Fruit fly (Drosophila melanogaster) whole organism, embryonic: ENCODE data around the gene CG43896.
A peak's percentile ranks its signal among the peaks of the same experiment; 100 is the strongest.

ENCODE experiments used
- Atf-2 ChIP-seq: fragments of 200-800 bp; sonication (Bioruptor generic); optimal IDR thresholded peaks from 2 replicates; lab custom pipeline; 2016; ENCODE audit warnings: missing biosample characterization, missing genetic modification characterization
- Atf3 ChIP-seq: fragments of 200-800 bp; sonication (Bioruptor generic); optimal IDR thresholded peaks from 3 replicates; lab custom pipeline; 2016; ENCODE audit warnings: missing biosample characterization, missing genetic modification characterization
- B-H2 ChIP-seq: fragments of 200-800 bp; sonication (Bioruptor generic); optimal IDR thresholded peaks from 2 replicates; lab custom pipeline; 2018; ENCODE audit warnings: missing biosample characterization, mild to moderate bottlenecking, missing genetic modification characterization
- BtbVII ChIP-seq: fragments of 200-800 bp; sonication (Bioruptor generic); optimal IDR thresholded peaks from 3 replicates; lab custom pipeline; 2017; ENCODE audit warnings: missing biosample characterization, mild to moderate bottlenecking, missing genetic modification characterization
- CG10462 ChIP-seq: fragments of 200-800 bp; sonication (Bioruptor generic); optimal IDR thresholded peaks from 2 replicates; lab custom pipeline; 2016; ENCODE audit warnings: missing biosample characterization, missing genetic modification characterization
- CG11398 ChIP-seq: fragments of 200-800 bp; sonication (Bioruptor generic); optimal IDR thresholded peaks from 2 replicates; lab custom pipeline; 2016; ENCODE audit warnings: missing biosample characterization, missing genetic modification characterization
- CG1233 ChIP-seq: fragments of 200-800 bp; sonication (Bioruptor generic); optimal IDR thresholded peaks from 4 replicates; lab custom pipeline; 2018; ENCODE audit warnings: missing biosample characterization, mild to moderate bottlenecking, missing genetic modification characterization
- CG12769 ChIP-seq: fragments of 200-800 bp; sonication (Bioruptor generic); optimal IDR thresholded peaks from 2 replicates; lab custom pipeline; 2019; ENCODE audit warnings: missing biosample characterization, mild to moderate bottlenecking, missing genetic modification characterization, moderate library complexity
- CG13123 ChIP-seq: fragments of 200-800 bp; sonication (Bioruptor generic); optimal IDR thresholded peaks from 2 replicates; lab custom pipeline; 2016; ENCODE audit warnings: missing biosample characterization, missing genetic modification characterization
- CG14014 ChIP-seq: fragments of 200-800 bp; sonication (Bioruptor generic); IDR thresholded peaks from 2 replicates; pipeline ENCODE4 v1.3.6; 2022; ENCODE audit warnings: missing biosample characterization, missing genetic modification characterization
- CG15073 ChIP-seq: fragments of 200-800 bp; sonication (Bioruptor generic); optimal IDR thresholded peaks from 2 replicates; lab custom pipeline; 2016; ENCODE audit warnings: missing biosample characterization, missing genetic modification characterization
- CG16815 ChIP-seq: fragments of 200-800 bp; sonication (Bioruptor generic); optimal IDR thresholded peaks from 3 replicates; lab custom pipeline; 2017; ENCODE audit warnings: missing biosample characterization, mild to moderate bottlenecking, missing genetic modification characterization
- CG17568 ChIP-seq: fragments of 200-800 bp; sonication (Bioruptor generic); optimal IDR thresholded peaks from 2 replicates; lab custom pipeline; 2018; ENCODE audit warnings: missing biosample characterization, mild to moderate bottlenecking, missing genetic modification characterization, moderate library complexity
- CG17912 ChIP-seq: fragments of 200-800 bp; sonication (Bioruptor generic); optimal IDR thresholded peaks from 2 replicates; lab custom pipeline; 2018; ENCODE audit warnings: missing biosample characterization, mild to moderate bottlenecking, missing genetic modification characterization
- CG1792 ChIP-seq: fragments of 200-800 bp; sonication (Bioruptor generic); optimal IDR thresholded peaks from 2 replicates; lab custom pipeline; 2016; ENCODE audit warnings: missing biosample characterization, missing genetic modification characterization
- CG2678 ChIP-seq: fragments of 200-800 bp; sonication (Bioruptor generic); optimal IDR thresholded peaks from 3 replicates; lab custom pipeline; 2019; ENCODE audit warnings: missing biosample characterization, mild to moderate bottlenecking, missing genetic modification characterization, moderate library complexity
- CG31388 ChIP-seq: fragments of 200-800 bp; sonication (Bioruptor generic); optimal IDR thresholded peaks from 2 replicates; lab custom pipeline; 2016; ENCODE audit warnings: missing biosample characterization, missing genetic modification characterization
- CG3847 ChIP-seq: fragments of 200-800 bp; sonication (Bioruptor generic); IDR thresholded peaks from 2 replicates; pipeline ENCODE4 v1.3.6; 2022; ENCODE audit warnings: missing biosample characterization, missing genetic modification characterization
- CG4854 ChIP-seq: fragments of 200-800 bp; sonication (Bioruptor generic); optimal IDR thresholded peaks from 2 replicates; lab custom pipeline; 2016; ENCODE audit warnings: missing biosample characterization, missing genetic modification characterization, inconsistent platforms
- CG5180 ChIP-seq: fragments of 200-800 bp; sonication (Bioruptor generic); optimal IDR thresholded peaks from 3 replicates; lab custom pipeline; 2017; ENCODE audit warnings: missing biosample characterization, missing genetic modification characterization, mild to moderate bottlenecking, moderate library complexity, missing genetic modification reagents
- CG7839 ChIP-seq: fragments of 200-800 bp; sonication (Bioruptor generic); optimal IDR thresholded peaks from 3 replicates; lab custom pipeline; 2018; ENCODE audit warnings: missing biosample characterization, mild to moderate bottlenecking, missing genetic modification characterization, moderate library complexity
- CG7987 ChIP-seq: fragments of 200-800 bp; sonication (Bioruptor generic); optimal IDR thresholded peaks from 2 replicates; lab custom pipeline; 2018; ENCODE audit warnings: missing biosample characterization, mild to moderate bottlenecking, missing genetic modification characterization, moderate library complexity
- CG8359 ChIP-seq: fragments of 200-800 bp; sonication (Bioruptor generic); optimal IDR thresholded peaks from 2 replicates; lab custom pipeline; 2017; ENCODE audit warnings: missing biosample characterization, mild to moderate bottlenecking, missing genetic modification characterization, borderline replicate concordance
- E2f1 ChIP-seq: fragments of 200-800 bp; sonication (Bioruptor generic); IDR thresholded peaks from 2 replicates; pipeline ENCODE4 v1.3.6; 2022; ENCODE audit warnings: missing biosample characterization, missing genetic modification characterization
- Eip74EF ChIP-seq, 2 experiments: fragments of 200-800 bp in 1 of 2; fragments of >200 bp in 1 of 2; sonication (Bioruptor generic) in 1 of 2; optimal IDR thresholded peaks; 2 replicates each; lab custom pipeline; 2017 to 2019; ENCODE audit warnings: missing biosample characterization in 2 of 2, missing genetic modification characterization in 2 of 2, mild to moderate bottlenecking in 1 of 2, moderate library complexity in 1 of 2
- HHEX ChIP-seq: fragments of 200-800 bp; sonication (Bioruptor generic); optimal IDR thresholded peaks from 3 replicates; lab custom pipeline; 2017; ENCODE audit warnings: missing biosample characterization, mild to moderate bottlenecking, missing genetic modification characterization, missing genetic modification reagents
- Hmr ChIP-seq: fragments of 200-800 bp; sonication (Bioruptor generic); optimal IDR thresholded peaks from 3 replicates; lab custom pipeline; 2017; ENCODE audit warnings: mild to moderate bottlenecking, missing biosample characterization, missing genetic modification reagents, missing genetic modification characterization
- NK7.1 ChIP-seq: fragments of 200-800 bp; sonication (Bioruptor generic); optimal IDR thresholded peaks from 3 replicates; lab custom pipeline; 2016; ENCODE audit warnings: missing biosample characterization, missing genetic modification characterization
- Nf-YB ChIP-seq: fragments of 200-800 bp; sonication (Bioruptor generic); optimal IDR thresholded peaks from 3 replicates; lab custom pipeline; 2019; ENCODE audit warnings: missing biosample characterization, mild to moderate bottlenecking, missing genetic modification characterization, moderate library complexity
- Nf-YC ChIP-seq: fragments of 200-800 bp; optimal IDR thresholded peaks from 3 replicates; lab custom pipeline; 2019; ENCODE audit warnings: missing biosample characterization, mild to moderate bottlenecking, missing genetic modification characterization, moderate library complexity
- Ptx1 ChIP-seq: fragments of 200-800 bp; sonication (Bioruptor generic); IDR thresholded peaks from 2 replicates; pipeline ENCODE4 v1.3.6; 2022; ENCODE audit warnings: missing biosample characterization, missing genetic modification characterization
- Stat92E ChIP-seq, 3 experiments: fragments of >200 bp in 2 of 3; fragments of 200-800 bp in 1 of 3; sonication (Bioruptor generic) in 1 of 3; optimal IDR thresholded peaks; 2 replicates each; lab custom pipeline; 2017 to 2019; ENCODE audit warnings: missing biosample characterization in 3 of 3, missing genetic modification characterization in 3 of 3, mild to moderate bottlenecking in 1 of 3, moderate library complexity in 1 of 3
- Tbp ChIP-seq: fragments of >200 bp; optimal IDR thresholded peaks from 2 replicates; lab custom pipeline; 2018; ENCODE audit warnings: missing biosample characterization, missing genetic modification characterization
- amos ChIP-seq: fragments of 200-800 bp; sonication (Bioruptor generic); IDR thresholded peaks from 2 replicates; pipeline ENCODE4 v1.3.6; 2022; ENCODE audit warnings: missing biosample characterization, missing genetic modification characterization; ENCODE audit not compliant: partially characterized antibody
- az2 ChIP-seq: fragments of 200-800 bp; sonication (Bioruptor generic); optimal IDR thresholded peaks from 3 replicates; lab custom pipeline; 2016; ENCODE audit warnings: missing biosample characterization, missing genetic modification characterization
- chn ChIP-seq: fragments of 200-800 bp; sonication (Bioruptor generic); optimal IDR thresholded peaks from 2 replicates; lab custom pipeline; 2016; ENCODE audit warnings: missing biosample characterization, missing genetic modification characterization
- ci ChIP-seq: fragments of 200-800 bp; sonication (Bioruptor generic); IDR thresholded peaks from 3 replicates; pipeline ENCODE4 v1.3.6; 2022; ENCODE audit warnings: missing biosample characterization, missing genetic modification characterization
- croc ChIP-seq: fragments of 200-800 bp; sonication (Bioruptor generic); conservative IDR thresholded peaks from 3 replicates; pipeline ENCODE4 v1.3.6; 2022; ENCODE audit warnings: missing biosample characterization, missing genetic modification characterization
- da ChIP-seq: fragments of 200-800 bp; sonication (Bioruptor generic); optimal IDR thresholded peaks from 2 replicates; lab custom pipeline; 2016; ENCODE audit warnings: missing biosample characterization, missing genetic modification characterization
- grau ChIP-seq: fragments of 200-800 bp; optimal IDR thresholded peaks from 3 replicates; lab custom pipeline; 2019; ENCODE audit warnings: missing biosample characterization, mild to moderate bottlenecking, missing genetic modification characterization, moderate library complexity
- gsb ChIP-seq: fragments of 200-800 bp; sonication (Bioruptor generic); IDR thresholded peaks from 2 replicates; pipeline ENCODE4 v1.3.6; 2022; ENCODE audit warnings: missing biosample characterization, missing genetic modification characterization
- ham ChIP-seq: fragments of 200-800 bp; sonication (Bioruptor generic); IDR thresholded peaks from 2 replicates; pipeline ENCODE4 v1.3.6; 2022; ENCODE audit warnings: missing biosample characterization, missing genetic modification characterization
- jumu ChIP-seq: fragments of 200-800 bp; sonication (Bioruptor generic); optimal IDR thresholded peaks from 3 replicates; lab custom pipeline; 2016; ENCODE audit warnings: missing biosample characterization, missing genetic modification characterization
- klu ChIP-seq: fragments of 200-800 bp; sonication (Bioruptor generic); IDR thresholded peaks from 2 replicates; pipeline ENCODE4 v1.3.6; 2022; ENCODE audit warnings: missing biosample characterization, missing genetic modification characterization
- maf-S ChIP-seq: fragments of 200-800 bp; sonication (Bioruptor generic); optimal IDR thresholded peaks from 2 replicates; lab custom pipeline; 2016; ENCODE audit warnings: missing biosample characterization, missing genetic modification characterization
- pb ChIP-seq: fragments of 200-800 bp; sonication (Bioruptor generic); optimal IDR thresholded peaks from 3 replicates; lab custom pipeline; 2016; ENCODE audit warnings: missing biosample characterization, missing genetic modification characterization
- pzg ChIP-seq: fragments of 200-800 bp; sonication (Bioruptor generic); optimal IDR thresholded peaks from 3 replicates; lab custom pipeline; 2018; ENCODE audit warnings: missing biosample characterization, mild to moderate bottlenecking, missing genetic modification characterization, moderate library complexity
- slbo ChIP-seq: fragments of 200-800 bp; sonication (Bioruptor generic); IDR thresholded peaks from 2 replicates; pipeline ENCODE4 v1.3.6; 2022; ENCODE audit warnings: missing biosample characterization, missing genetic modification characterization
- stwl ChIP-seq: fragments of 200-800 bp; sonication (Bioruptor generic); optimal IDR thresholded peaks from 3 replicates; lab custom pipeline; 2018; ENCODE audit warnings: missing biosample characterization, mild to moderate bottlenecking, missing genetic modification characterization, moderate library complexity
- sug ChIP-seq: fragments of 200-800 bp; optimal IDR thresholded peaks from 2 replicates; lab custom pipeline; 2019; ENCODE audit warnings: missing biosample characterization, mild to moderate bottlenecking, missing genetic modification characterization, moderate library complexity
- wor ChIP-seq: fragments of 200-800 bp; sonication (Bioruptor generic); IDR thresholded peaks from 2 replicates; pipeline ENCODE4 v1.3.6; 2022; ENCODE audit warnings: missing biosample characterization, missing genetic modification characterization

CG43896 gene

dm6 chr3L:11975811-11976210 lies at the start of gene CG43896:
Gene CG43896, plus strand, starts transcription at chr3L:11976111.
- no peak for TF ChIP-seq gsb (GFP tag; lab: Robert Waterston, UW)
- TF ChIP-seq klu = no peak
- TF ChIP-seq az2 (GFP tag; lab: Kevin White, UChicago) = no peak
- no peak for TF ChIP-seq CG5180 (GFP tag; lab: Kevin White, UChicago)
- no peak for TF ChIP-seq amos (GFP tag; lab: Robert Waterston, UW)
- no peak for TF ChIP-seq CG10462 (GFP tag; lab: Kevin White, UChicago)
- no peak for TF ChIP-seq Nf-YC (tag; lab: Kevin White, UChicago)
- TF ChIP-seq Atf3 = no peak
- TF ChIP-seq CG2678 (tag; lab: Kevin White, UChicago) = no peak
- TF ChIP-seq CG8359 (GFP tag; lab: Kevin White, UChicago) = no peak
- no peak for TF ChIP-seq CG3847 (GFP tag; lab: Robert Waterston, UW)
- no peak for TF ChIP-seq CG11398 (GFP tag; lab: Kevin White, UChicago)
- no peak for TF ChIP-seq CG7987 (GFP tag; lab: Kevin White, UChicago)
- no peak for TF ChIP-seq chn (GFP tag; lab: Kevin White, UChicago)
- no peak for TF ChIP-seq jumu (GFP tag; lab: Kevin White, UChicago)
- TF ChIP-seq CG13123 = no peak
- TF ChIP-seq CG31388 = no peak
- TF ChIP-seq CG1792 (GFP tag; lab: Kevin White, UChicago) = no peak

- TF ChIP-seq B-H2 (GFP tag; lab: Kevin White, UChicago) (no peak), croc (GFP tag; lab: Robert Waterston, UW) (no peak), CG1233 (no peak), CG16815 (GFP tag; lab: Kevin White, UChicago) (no peak), sug (tag; lab: Kevin White, UChicago) (no peak), HHEX (GFP tag; lab: Kevin White, UChicago) (no peak), CG17568 (GFP tag; lab: Kevin White, UChicago) (no peak), BtbVII (no peak), Tbp (GFP tag; lab: Kevin White, UChicago) (no peak), Stat92E (GFP tag; optimal IDR thresholded peaks at IDR 0.05; lab: Kevin White, UChicago) (no peak), Ptx1 (GFP tag; lab: Robert Waterston, UW) (no peak), E2f1 (GFP tag; lab: Robert Waterston, UW) (no peak), CG12769 (no peak), da (GFP tag; lab: Kevin White, UChicago) (no peak), Eip74EF (GFP tag; optimal IDR thresholded peaks at IDR 0.05; lab: Kevin White, UChicago) (no peak), NK7.1 (GFP tag; lab: Kevin White, UChicago) (no peak), slbo (GFP tag; lab: Robert Waterston, UW) (no peak), ci (no peak), maf-S (GFP tag; lab: Kevin White, UChicago) (no peak), ham (no peak), pb (GFP tag; lab: Kevin White, UChicago) (no peak), CG7839 (tag; lab: Kevin White, UChicago) (no peak), Atf-2 (GFP tag; lab: Kevin White, UChicago) (no peak), CG4854 (GFP tag; lab: Kevin White, UChicago) (no peak), CG14014 (GFP tag; lab: Robert Waterston, UW) (no peak), stwl (no peak), wor (GFP tag; lab: Robert Waterston, UW) (no peak), Nf-YB (peak; percentile 95), Hmr (GFP tag; lab: Kevin White, UChicago) (no peak), pzg (GFP tag; lab: Kevin White, UChicago) (no peak), grau (no peak), CG17912 (GFP tag; lab: Kevin White, UChicago) (no peak), CG15073 (GFP tag; lab: Kevin White, UChicago) (no peak)
Measured at dm6 chr3L:11927287-11927743, 48.6 kb upstream of the CG43896 start, which contains the start of gene byn. Gene byn, plus strand, starts transcription at chr3L:11927693.
